Fruit fly (Drosophila melanogaster): ENCODE data around the gene Ankrd49.

Ankrd49 gene

dm6 chr2L:15055105-15055504 lies 47.9 kb upstream of the Ankrd49 start:
- TF ChIP-seq Sp1 (GFP tag; optimal IDR thresholded peaks at IDR 0.05) (no peak), woc (GFP tag; optimal IDR thresholded peaks at IDR 0.05) (no peak), brk (GFP tag; optimal IDR thresholded peaks at IDR 0.05) (no peak), br (GFP tag; optimal IDR thresholded peaks at IDR 0.05) (no peak), Myc (optimal IDR thresholded peaks at IDR 0.05) (no peak)

DNA sequence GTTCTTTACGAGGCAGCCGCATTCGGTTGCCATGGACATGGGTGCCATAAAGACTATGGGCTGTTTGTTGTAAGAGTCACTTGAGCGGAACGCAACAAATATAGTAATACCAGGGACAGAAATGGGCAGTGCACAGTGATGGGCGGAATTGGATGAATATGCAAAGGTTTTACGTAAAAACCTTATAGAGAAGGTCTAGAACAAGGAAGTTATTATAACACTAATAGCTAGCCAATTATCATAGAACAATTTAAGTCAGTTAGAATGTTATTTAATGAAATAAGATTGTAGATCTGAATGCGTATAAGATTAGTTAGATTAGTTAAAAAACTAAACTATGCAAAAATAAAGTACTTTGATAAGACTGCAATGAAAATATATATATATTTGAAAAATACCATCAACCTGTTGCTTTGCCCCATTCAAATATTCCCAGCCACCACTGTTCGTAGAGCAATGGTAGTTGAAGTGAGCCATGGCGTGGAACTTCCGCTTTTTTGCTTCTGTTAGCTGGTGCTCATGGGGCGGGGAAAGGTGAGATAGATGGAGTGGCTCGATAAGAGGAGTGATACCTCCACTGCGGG lies 45.7 kb upstream of the Ankrd49 start:
- TF ChIP-seq CG9705 (GFP tag; optimal IDR thresholded peaks at IDR 0.05) (no peak), Abd-B (GFP tag; optimal IDR thresholded peaks at IDR 0.05) (no peak), ey (GFP tag; optimal IDR thresholded peaks at IDR 0.05) (no peak), Vsx2 (GFP tag; optimal IDR thresholded peaks at IDR 0.05; ENCODE audit: partially characterized antibody) (no peak), Myc (optimal IDR thresholded peaks at IDR 0.05) (no peak)

dm6 chr2L:15043718-15044117 lies 36.5 kb upstream of the Ankrd49 start:
- TF ChIP-seq fru (GFP tag; optimal IDR thresholded peaks at IDR 0.05) (no peak), tai (GFP tag; optimal IDR thresholded peaks at IDR 0.05) (no peak), Vsx2 (GFP tag; optimal IDR thresholded peaks at IDR 0.05; ENCODE audit: partially characterized antibody) (no peak), Mio (GFP tag; optimal IDR thresholded peaks at IDR 0.05) (no peak), ey (GFP tag; optimal IDR thresholded peaks at IDR 0.05) (no peak), Dfd (GFP tag; optimal IDR thresholded peaks at IDR 0.05) (no peak), rgr (GFP tag; optimal IDR thresholded peaks at IDR 0.05) (no peak), dsf (GFP tag; optimal IDR thresholded peaks at IDR 0.05; ENCODE audit: borderline replicate concordance) (no peak), Sp1 (GFP tag; optimal IDR thresholded peaks at IDR 0.05) (no peak), OdsH (GFP tag; optimal IDR thresholded peaks at IDR 0.05) (no peak), Hnf4 (GFP tag; optimal IDR thresholded peaks at IDR 0.05) (no peak), CG9705 (GFP tag; optimal IDR thresholded peaks at IDR 0.05) (no peak), Jra (GFP tag; optimal IDR thresholded peaks at IDR 0.05) (no peak), sage (GFP tag; optimal IDR thresholded peaks at IDR 0.05) (no peak), h (GFP tag; optimal IDR thresholded peaks at IDR 0.05) (no peak), HLH106 (tag; optimal IDR thresholded peaks at IDR 0.05) (no peak)

- TF ChIP-seq dl (GFP tag; optimal IDR thresholded peaks at IDR 0.05; ENCODE audit: insufficient read depth in 1 of 2, partially characterized antibody in 2 of 2) (no peak), CrebA (GFP tag; optimal IDR thresholded peaks at IDR 0.05; ENCODE audit: borderline replicate concordance) (no peak), Myc (optimal IDR thresholded peaks at IDR 0.05) (peak; percentile 90), foxo (GFP tag; optimal IDR thresholded peaks at IDR 0.05) (no peak), br (GFP tag; optimal IDR thresholded peaks at IDR 0.05) (peak; percentile 36), pan (optimal IDR thresholded peaks at IDR 0.05) (no peak), fru (GFP tag; optimal IDR thresholded peaks at IDR 0.05) (no peak), psq (GFP tag; optimal IDR thresholded peaks at IDR 0.05) (peak; percentile 6), Hr83 (GFP tag; optimal IDR thresholded peaks at IDR 0.05; ENCODE audit: poor library complexity, severe bottlenecking) (peak; percentile 77), woc (GFP tag; optimal IDR thresholded peaks at IDR 0.05) (peak; percentile 88), Hr78 (GFP tag; optimal IDR thresholded peaks at IDR 0.05) (no peak), usp (GFP tag; optimal IDR thresholded peaks at IDR 0.05) (no peak), HLH106 (tag; optimal IDR thresholded peaks at IDR 0.05) (no peak), OdsH (GFP tag; optimal IDR thresholded peaks at IDR 0.05) (no peak), Dif (GFP tag; optimal IDR thresholded peaks at IDR 0.05; ENCODE audit: partially characterized antibody) (no peak), dsf (GFP tag; optimal IDR thresholded peaks at IDR 0.05; ENCODE audit: borderline replicate concordance) (peak; percentile 22), Jra (GFP tag; optimal IDR thresholded peaks at IDR 0.05) (peak; percentile 22), sage (GFP tag; optimal IDR thresholded peaks at IDR 0.05) (peak; percentile 25), jim (GFP tag; optimal IDR thresholded peaks at IDR 0.05) (no peak), N (GFP tag; optimal IDR thresholded peaks at IDR 0.05) (no peak), CG9705 (GFP tag; optimal IDR thresholded peaks at IDR 0.05) (peak; percentile 46), Mio (GFP tag; optimal IDR thresholded peaks at IDR 0.05) (no peak), CG32264 (GFP tag; optimal IDR thresholded peaks at IDR 0.05) (no peak), Vsx2 (GFP tag; optimal IDR thresholded peaks at IDR 0.05; ENCODE audit: partially characterized antibody) (no peak), brk (GFP tag; optimal IDR thresholded peaks at IDR 0.05) (no peak), Rel (GFP tag; optimal IDR thresholded peaks at IDR 0.05) (no peak), Rel (tag; optimal IDR thresholded peaks at IDR 0.05) (no peak), Hnf4 (GFP tag; optimal IDR thresholded peaks at IDR 0.05) (no peak), ey (GFP tag; optimal IDR thresholded peaks at IDR 0.05) (peak; percentile 5), tai (GFP tag; optimal IDR thresholded peaks at IDR 0.05) (no peak), Abd-B (GFP tag; optimal IDR thresholded peaks at IDR 0.05) (no peak), h (GFP tag; optimal IDR thresholded peaks at IDR 0.05) (peak; percentile 48), rgr (GFP tag; optimal IDR thresholded peaks at IDR 0.05) (no peak), Sp1 (GFP tag; optimal IDR thresholded peaks at IDR 0.05) (no peak), sv (GFP tag; optimal IDR thresholded peaks at IDR 0.05) (no peak), dmrt93B (GFP tag; optimal IDR thresholded peaks at IDR 0.05) (no peak), GATAd (GFP tag; optimal IDR thresholded peaks at IDR 0.05) (no peak), lola (GFP tag; optimal IDR thresholded peaks at IDR 0.05) (no peak), Dfd (GFP tag; optimal IDR thresholded peaks at IDR 0.05) (no peak)
Measured at dm6 chr2L:15039309-15039772, 32.1 kb upstream of the Ankrd49 start.
